Worm (Caenorhabditis elegans): ENCODE measurements around the gene Y97E10AL.1.

DNA sequence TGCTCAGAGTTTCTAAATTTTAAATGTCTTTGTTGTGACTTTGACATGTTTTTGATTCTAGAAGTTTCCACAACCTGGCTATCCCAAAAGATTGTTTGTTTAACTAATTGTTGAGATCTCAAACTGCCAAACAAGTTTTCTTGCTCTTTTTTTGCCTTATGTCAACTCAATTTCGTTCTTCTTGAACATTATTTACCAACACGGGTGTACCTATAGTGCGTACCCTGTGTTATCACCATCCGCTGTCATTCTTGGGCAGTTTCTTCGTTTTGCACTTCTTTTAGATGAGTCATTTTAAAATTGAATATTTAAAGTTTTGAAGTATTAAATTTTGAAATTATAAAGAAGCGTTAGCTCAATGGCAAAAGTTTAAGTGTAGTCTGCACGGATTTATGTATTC, 31.0 kb downstream of the Y97E10AL.1 start, which contains the start of gene sptl-2:
- TF ChIP-seq ztf-23 (GFP tag; IDR thresholded peaks at IDR 0.05), result no peak
- no peak for TF ChIP-seq tab-1 (GFP tag; IDR thresholded peaks at IDR 0.05)
- no peak for TF ChIP-seq T22C8.4 (GFP tag; IDR thresholded peaks at IDR 0.05)
- TF ChIP-seq flt-1 (GFP tag; IDR thresholded peaks at IDR 0.05), result no peak
- no peak for TF ChIP-seq ref-1 (GFP tag; conservative IDR thresholded peaks at IDR 0.05)
- TF ChIP-seq klf-2 (GFP tag; conservative IDR thresholded peaks at IDR 0.05), result no peak
- no peak for TF ChIP-seq med-1 (GFP tag; optimal IDR thresholded peaks at IDR 0.05; ENCODE audit: insufficient read depth)

All from whole organism, midembryonic.